Worm (Caenorhabditis elegans): Measurements from ENCODE around the gene T09A12.1.

ce11 chrIV:8247341-8247740, 3.1 kb downstream of the T09A12.1 start:
- TF ChIP-seq mes-2 (tag; optimal IDR thresholded peaks at IDR 0.05; ENCODE audit: poor library complexity, severe bottlenecking) = no peak
- no peak for TF ChIP-seq mep-1 (tag; optimal IDR thresholded peaks at IDR 0.05)
- TF ChIP-seq lin-13 (GFP tag; optimal IDR thresholded peaks at IDR 0.05) = no peak
- no peak for TF ChIP-seq dve-1 (tag; optimal IDR thresholded peaks at IDR 0.05; ENCODE audit: insufficient read depth)
- TF ChIP-seq nhr-237 (tag; optimal IDR thresholded peaks at IDR 0.05) = no peak
- TF ChIP-seq ztf-11 (tag; optimal IDR thresholded peaks at IDR 0.05) = no peak
- TF ChIP-seq fos-1 (tag; optimal IDR thresholded peaks at IDR 0.05) = no peak
- TF ChIP-seq nhr-11 (tag; optimal IDR thresholded peaks at IDR 0.05) = no peak
- TF ChIP-seq pha-4 (GFP tag; IDR thresholded peaks at IDR 0.05) = no peak
- TF ChIP-seq pha-4 (tag; optimal IDR thresholded peaks at IDR 0.05) = no peak
